Worm (Caenorhabditis elegans): ENCODE results near the gene rfc-2.

The rfc-2 gene

ce11 chrIV:1355147-1355546 is 8.0 kb downstream of the rfc-2 start, which contains the start of gene col-104:
col-104 (minus strand) TSS chrIV:1355305.
- TF ChIP-seq tbp1 (GFP tag; optimal IDR thresholded peaks at IDR 0.05): peak; percentile 37
- no peak for TF ChIP-seq K12H6.12 (tag; optimal IDR thresholded peaks at IDR 0.05)

DNA sequence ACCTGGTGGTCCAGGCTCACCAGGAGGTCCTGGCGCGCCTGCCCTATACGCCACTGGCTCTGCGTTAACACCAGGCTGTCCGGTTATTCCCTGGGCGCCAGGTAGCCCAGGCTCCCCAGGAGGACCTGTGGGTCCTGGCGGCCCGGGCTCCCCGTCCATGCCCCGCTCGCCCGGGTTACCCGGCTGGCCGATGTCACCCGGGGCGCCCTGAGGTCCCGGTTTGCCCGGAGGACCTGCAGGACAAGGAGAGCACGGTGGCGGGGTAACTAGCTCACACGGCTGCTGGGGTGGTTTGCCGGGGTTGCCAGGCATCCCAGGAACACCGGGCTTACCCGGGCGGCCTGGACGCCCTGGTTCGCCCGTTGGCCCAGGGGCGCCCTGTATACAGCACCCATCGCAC is 11.0 kb downstream of the rfc-2 start:
- TF ChIP-seq Y53G8AR.9 (GFP tag; conservative IDR thresholded peaks at IDR 0.05): no peak
- TF ChIP-seq F57C9.4 (tag; optimal IDR thresholded peaks at IDR 0.05): no peak
- TF ChIP-seq lin-54 (GFP tag; optimal IDR thresholded peaks at IDR 0.05): no peak
- no peak for TF ChIP-seq lag-1 (GFP tag; IDR thresholded peaks at IDR 0.05)
- no peak for TF ChIP-seq C17E4.6 (GFP tag; IDR thresholded peaks at IDR 0.05)
- TF ChIP-seq F33H1.4 (GFP tag; IDR thresholded peaks at IDR 0.05): no peak
- no peak for TF ChIP-seq hmg-1.2 (GFP tag; IDR thresholded peaks at IDR 0.05)
- peak; percentile 66 for TF ChIP-seq F52B5.7 (tag; optimal IDR thresholded peaks at IDR 0.05)
- TF ChIP-seq T26A5.8 (tag; optimal IDR thresholded peaks at IDR 0.05): no peak
- no peak for TF ChIP-seq F49E8.2 (tag; optimal IDR thresholded peaks at IDR 0.05; ENCODE audit: insufficient read depth)
- TF ChIP-seq dpff-1 (tag; optimal IDR thresholded peaks at IDR 0.05): no peak
- no peak for TF ChIP-seq let-526 (GFP tag; IDR thresholded peaks at IDR 0.05)
- no peak for TF ChIP-seq sea-2 (GFP tag; IDR thresholded peaks at IDR 0.05)
- TF ChIP-seq ceh-58 (GFP tag; IDR thresholded peaks at IDR 0.05): no peak
- TF ChIP-seq egl-18 (GFP tag; IDR thresholded peaks at IDR 0.05): no peak
- TF ChIP-seq F22D6.2 (tag; optimal IDR thresholded peaks at IDR 0.05): no peak
- 0 out of 2 replicates have a peak, but pooled peaks have one; percentile 65 for TF ChIP-seq nfyb-1 (GFP tag; IDR thresholded peaks at IDR 0.05)
- TF ChIP-seq ztf-26 (tag; optimal IDR thresholded peaks at IDR 0.05): no peak
- no peak for TF ChIP-seq efl-1 (GFP tag; optimal IDR thresholded peaks at IDR 0.05)
- no peak for TF ChIP-seq somi-1 (GFP tag; optimal IDR thresholded peaks at IDR 0.05)
- TF ChIP-seq attf-3 (GFP tag; conservative IDR thresholded peaks at IDR 0.05): 0 out of 2 replicates have a peak, but pooled peaks have one; percentile 12
- TF ChIP-seq ccch-3 (GFP tag; optimal IDR thresholded peaks at IDR 0.05): no peak
- no peak for TF ChIP-seq sdz-38 (tag; optimal IDR thresholded peaks at IDR 0.05)
- no peak for TF ChIP-seq attf-5 (GFP tag; optimal IDR thresholded peaks at IDR 0.05)
- TF ChIP-seq hsf-1 (GFP tag; IDR thresholded peaks at IDR 0.05): no peak
- TF ChIP-seq nhr-80 (tag; optimal IDR thresholded peaks at IDR 0.05): no peak
- no peak for TF ChIP-seq lin-26 (GFP tag; IDR thresholded peaks at IDR 0.05)
- TF ChIP-seq ceh-91 (GFP tag; IDR thresholded peaks at IDR 0.05): 0 out of 2 replicates have a peak, but pooled peaks have one; percentile 10
- peak; percentile 96 for TF ChIP-seq zfh-2 (GFP tag; conservative IDR thresholded peaks at IDR 0.05)
- no peak for TF ChIP-seq lin-40 (tag; optimal IDR thresholded peaks at IDR 0.05)
- no peak for TF ChIP-seq unc-62 (GFP tag; optimal IDR thresholded peaks at IDR 0.05)
- TF ChIP-seq ztf-28 (GFP tag; IDR thresholded peaks at IDR 0.05): 0 out of 2 replicates have a peak, but pooled peaks have one; percentile 23
- peak; percentile 53; the same call in 1 of the 2 replicates for TF ChIP-seq mcd-1 (GFP tag; IDR thresholded peaks at IDR 0.05)
- TF ChIP-seq cebp-2 (GFP tag; IDR thresholded peaks at IDR 0.05): 0 out of 2 replicates have a peak, but pooled peaks have one; percentile 10
- no peak for TF ChIP-seq hlh-12 (tag; optimal IDR thresholded peaks at IDR 0.05)
- TF ChIP-seq T07F8.4 (tag; optimal IDR thresholded peaks at IDR 0.05): no peak
- no peak for TF ChIP-seq B0019.2 (GFP tag; conservative IDR thresholded peaks at IDR 0.05)
- peak; percentile 99 for TF ChIP-seq egrh-3 (GFP tag; IDR thresholded peaks at IDR 0.05)
- no peak for TF ChIP-seq Y53F4B.3 (GFP tag; IDR thresholded peaks at IDR 0.05)

All from whole organism, young adult.